Worm (Caenorhabditis elegans): ENCODE results near the gene H02F09.2.

- TF ChIP-seq him-1 (tag; optimal IDR thresholded peaks at IDR 0.05) (no peak), W03F9.2 (tag; optimal IDR thresholded peaks at IDR 0.05) (no peak)
Observed at ce11 chrX:1568377-1568776, 3.7 kb upstream of the H02F09.2 start, which contains the start of gene H02F09.3.

Data from whole organism, L4/young adult.